Worm (Caenorhabditis elegans) whole organism, late embryonic: Measurements from ENCODE around the gene dmsr-3.

Experiments
- C08G9.2 ChIP-seq: sonication (generic microtip); optimal IDR thresholded peaks from 2 replicates; lab custom pipeline; 2016; ENCODE audit warnings: mild to moderate bottlenecking, missing genetic modification characterization, moderate library complexity, missing compliant biosample characterization
- F13H6.1 ChIP-seq: sonication (generic microtip); optimal IDR thresholded peaks from 2 replicates; lab custom pipeline; 2016; ENCODE audit warnings: missing genetic modification characterization, missing compliant biosample characterization
- K02D7.2 ChIP-seq: sonication (generic microtip); optimal IDR thresholded peaks from 2 replicates; lab custom pipeline; 2017; ENCODE audit warnings: mild to moderate bottlenecking, missing genetic modification characterization, missing compliant biosample characterization
- T23F11.4 ChIP-seq: fragments of 200-800 bp; sonication (Bioruptor generic); optimal IDR thresholded peaks from 2 replicates; lab custom pipeline; 2018; ENCODE audit warnings: mild to moderate bottlenecking, missing genetic modification characterization, missing compliant biosample characterization
- Y22D7AL.16 ChIP-seq: sonication (generic microtip); optimal IDR thresholded peaks from 2 replicates; lab custom pipeline; 2016; ENCODE audit warnings: missing genetic modification characterization, missing compliant biosample characterization
- ama-1 ChIP-seq: fragments of 150-350 bp; optimal IDR thresholded peaks from 2 replicates; lab custom pipeline; 2014
- ceh-22 ChIP-seq: sonication (generic microtip); optimal IDR thresholded peaks from 2 replicates; lab custom pipeline; 2017; ENCODE audit warnings: missing biosample characterization, missing genetic modification characterization
- ceh-24 ChIP-seq: sonication (generic microtip); optimal IDR thresholded peaks from 2 replicates; lab custom pipeline; 2016; ENCODE audit warnings: mild to moderate bottlenecking, missing genetic modification characterization, missing compliant biosample characterization
- ceh-45 ChIP-seq: fragments of 200-800 bp; sonication (Bioruptor generic); IDR thresholded peaks from 2 replicates; pipeline ENCODE4 v1.3.6; 2022; ENCODE audit warnings: missing genetic modification reagents, missing genetic modification characterization, missing compliant biosample characterization
- ceh-9 ChIP-seq: sonication (generic microtip); optimal IDR thresholded peaks from 2 replicates; lab custom pipeline; 2016; ENCODE audit warnings: mild to moderate bottlenecking, missing genetic modification characterization, inconsistent platforms, missing compliant biosample characterization
- che-1 ChIP-seq: sonication (generic microtip); optimal IDR thresholded peaks from 2 replicates; lab custom pipeline; 2016; ENCODE audit warnings: mild to moderate bottlenecking, missing genetic modification characterization, missing compliant biosample characterization
- dmd-4 ChIP-seq: sonication (generic microtip); optimal IDR thresholded peaks from 2 replicates; lab custom pipeline; 2016; ENCODE audit warnings: borderline replicate concordance, missing genetic modification characterization, missing compliant biosample characterization
- elt-2 ChIP-seq: sonication (generic microtip); optimal IDR thresholded peaks from 2 replicates; lab custom pipeline; 2016; ENCODE audit warnings: missing genetic modification reagents, missing genetic modification characterization, missing compliant biosample characterization
- elt-4 ChIP-seq: sonication (generic microtip); optimal IDR thresholded peaks from 2 replicates; lab custom pipeline; 2016; ENCODE audit warnings: missing genetic modification characterization, missing compliant biosample characterization
- ets-4 ChIP-seq: sonication (generic microtip); optimal IDR thresholded peaks from 2 replicates; lab custom pipeline; 2016; ENCODE audit warnings: missing genetic modification characterization, missing compliant biosample characterization
- eyg-1 ChIP-seq: sonication (generic microtip); optimal IDR thresholded peaks from 2 replicates; lab custom pipeline; 2016; ENCODE audit warnings: missing genotype, missing genetic modification characterization, missing compliant biosample characterization
- fax-1 ChIP-seq: sonication (generic microtip); optimal IDR thresholded peaks from 2 replicates; lab custom pipeline; 2016; ENCODE audit warnings: missing genotype, missing genetic modification characterization, missing compliant biosample characterization
- fkh-10 ChIP-seq: fragments of 150-350 bp; optimal IDR thresholded peaks from 2 replicates; lab custom pipeline; 2014; ENCODE audit warnings: missing biosample characterization, missing genetic modification reagents, missing genetic modification characterization
- hlh-6 ChIP-seq: sonication (generic microtip); optimal IDR thresholded peaks from 2 replicates; lab custom pipeline; 2016; ENCODE audit warnings: missing genotype, missing genetic modification characterization, missing compliant biosample characterization
- mec-3 ChIP-seq: sonication (generic microtip); optimal IDR thresholded peaks from 2 replicates; lab custom pipeline; 2016; ENCODE audit warnings: borderline replicate concordance, missing genetic modification characterization, missing compliant biosample characterization
- nfya-1 ChIP-seq: sonication (generic microtip); optimal IDR thresholded peaks from 2 replicates; lab custom pipeline; 2017; ENCODE audit warnings: missing genetic modification characterization, mild to moderate bottlenecking, missing compliant biosample characterization, antibody characterized with exemption, moderate library complexity
- nhr-11 ChIP-seq: fragments of 150-350 bp; optimal IDR thresholded peaks from 2 replicates; lab custom pipeline; 2014; ENCODE audit warnings: missing biosample characterization, missing genetic modification characterization
- npax-4 ChIP-seq: sonication (generic microtip); optimal IDR thresholded peaks from 2 replicates; lab custom pipeline; 2016; ENCODE audit warnings: missing genetic modification characterization, missing compliant biosample characterization
- rnt-1 ChIP-seq: sonication (generic microtip); optimal IDR thresholded peaks from 2 replicates; lab custom pipeline; 2016; ENCODE audit warnings: missing genetic modification characterization, missing compliant biosample characterization
- sdc-2 ChIP-seq: sonication (generic microtip); optimal IDR thresholded peaks from 2 replicates; lab custom pipeline; 2016; ENCODE audit warnings: missing genotype, missing genetic modification characterization, missing compliant biosample characterization
- sox-2 ChIP-seq: fragments of 200-800 bp; sonication (Bioruptor generic); IDR thresholded peaks from 2 replicates; pipeline ENCODE4 v1.3.6; 2022; ENCODE audit warnings: missing genetic modification reagents, missing genetic modification characterization, missing compliant biosample characterization
- tbx-2 ChIP-seq: sonication (generic microtip); optimal IDR thresholded peaks from 2 replicates; lab custom pipeline; 2016; ENCODE audit warnings: missing genetic modification characterization, missing compliant biosample characterization
- tbx-7 ChIP-seq: sonication (generic microtip); optimal IDR thresholded peaks from 2 replicates; lab custom pipeline; 2016; ENCODE audit warnings: missing genotype, missing genetic modification characterization, missing compliant biosample characterization
- ttx-3 ChIP-seq: sonication (generic microtip); optimal IDR thresholded peaks from 2 replicates; lab custom pipeline; 2016; ENCODE audit warnings: missing genetic modification reagents, missing genetic modification characterization, missing compliant biosample characterization
- unc-42 ChIP-seq: sonication (generic microtip); optimal IDR thresholded peaks from 2 replicates; lab custom pipeline; 2016; ENCODE audit warnings: missing genotype, missing genetic modification characterization, missing compliant biosample characterization
- unc-55 ChIP-seq: sonication (generic microtip); optimal IDR thresholded peaks from 2 replicates; lab custom pipeline; 2017; ENCODE audit warnings: missing biosample characterization, missing genetic modification reagents, missing genetic modification characterization
- zip-5 ChIP-seq: sonication (generic microtip); optimal IDR thresholded peaks from 2 replicates; lab custom pipeline; 2016; ENCODE audit warnings: missing genetic modification characterization, missing compliant biosample characterization
- ztf-16 ChIP-seq: sonication (generic microtip); optimal IDR thresholded peaks from 2 replicates; lab custom pipeline; 2017; ENCODE audit warnings: missing genetic modification characterization, missing compliant biosample characterization

dmsr-3 gene

ce11 chrII:13326478-13326877, 29.5 kb downstream of the dmsr-3 start:
- TF ChIP-seq zip-5 (tag; lab: Kevin White, UChicago) (no peak), ceh-22 (tag; lab: Kevin White, UChicago) (no peak), ceh-9 (no peak), sox-2 (no peak), Y22D7AL.16 (no peak), mec-3 (tag; lab: Kevin White, UChicago) (no peak), ceh-24 (tag; lab: Kevin White, UChicago) (no peak)

ce11 chrII:13325290-13325689, 30.7 kb downstream of the dmsr-3 start:
- TF ChIP-seq ets-4 (tag; lab: Kevin White, UChicago) (no peak), tbx-7 (no peak), elt-4 (tag; lab: Kevin White, UChicago) (peak; percentile 81), F13H6.1 (tag; lab: Kevin White, UChicago) (no peak), che-1 (tag; lab: Kevin White, UChicago) (no peak), ttx-3 (tag; lab: Kevin White, UChicago) (no peak), unc-42 (no peak), K02D7.2 (tag; lab: Kevin White, UChicago) (no peak), ceh-24 (tag; lab: Kevin White, UChicago) (no peak), T23F11.4 (GFP tag; lab: Kevin White, UChicago) (no peak), C08G9.2 (peak; percentile 19), npax-4 (no peak)
- TF ChIP-seq, all 69 proteins: peak for 2

- no peak for TF ChIP-seq rnt-1 (tag; lab: Kevin White, UChicago)
- TF ChIP-seq nfya-1 (tag; lab: Kevin White, UChicago): peak; percentile 98
- no peak for TF ChIP-seq ztf-16 (tag; lab: Kevin White, UChicago)
- TF ChIP-seq eyg-1 (tag; lab: Kevin White, UChicago): no peak
- no peak for TF ChIP-seq dmd-4 (tag; lab: Kevin White, UChicago)
- TF ChIP-seq fkh-10 (GFP tag; lab: Kevin White, UChicago): no peak
- TF ChIP-seq Y22D7AL.16: no peak
Observed at ce11 chrII:13321235-13321634, 34.8 kb downstream of the dmsr-3 start.

ce11 chrII:13320811-13321210, 35.2 kb downstream of the dmsr-3 start, which contains the start of gene mac-1:
Gene mac-1 (minus strand): TSS chrII:13320911.
- no peak for TF ChIP-seq elt-4 (tag; lab: Kevin White, UChicago)
- no peak for TF ChIP-seq tbx-2
- no peak for TF ChIP-seq elt-2
- no peak for TF ChIP-seq ama-1 (lab: Kevin White, UChicago)
- TF ChIP-seq fax-1 (tag; lab: Kevin White, UChicago): no peak
- TF ChIP-seq ceh-45 (GFP tag; lab: Robert Waterston, UW): no peak
- TF ChIP-seq nhr-11 (tag; lab: Kevin White, UChicago): no peak
- TF ChIP-seq K02D7.2 (tag; lab: Kevin White, UChicago): no peak

- no peak for TF ChIP-seq unc-55 (GFP tag; lab: Kevin White, UChicago)
- peak; percentile 31 for TF ChIP-seq mec-3 (tag; lab: Kevin White, UChicago)
- no peak for TF ChIP-seq C08G9.2
- peak; percentile 57 for TF ChIP-seq hlh-6
- TF ChIP-seq sdc-2 (tag; lab: Kevin White, UChicago): peak; percentile 12
- peak; percentile 72 for TF ChIP-seq elt-4 (tag; lab: Kevin White, UChicago)
Observed at ce11 chrII:13316630-13317029, 39.4 kb downstream of the dmsr-3 start.
